Comparison of ENCODE assay signal across 1 fruit fly cellular context in the genomic region with DNA sequence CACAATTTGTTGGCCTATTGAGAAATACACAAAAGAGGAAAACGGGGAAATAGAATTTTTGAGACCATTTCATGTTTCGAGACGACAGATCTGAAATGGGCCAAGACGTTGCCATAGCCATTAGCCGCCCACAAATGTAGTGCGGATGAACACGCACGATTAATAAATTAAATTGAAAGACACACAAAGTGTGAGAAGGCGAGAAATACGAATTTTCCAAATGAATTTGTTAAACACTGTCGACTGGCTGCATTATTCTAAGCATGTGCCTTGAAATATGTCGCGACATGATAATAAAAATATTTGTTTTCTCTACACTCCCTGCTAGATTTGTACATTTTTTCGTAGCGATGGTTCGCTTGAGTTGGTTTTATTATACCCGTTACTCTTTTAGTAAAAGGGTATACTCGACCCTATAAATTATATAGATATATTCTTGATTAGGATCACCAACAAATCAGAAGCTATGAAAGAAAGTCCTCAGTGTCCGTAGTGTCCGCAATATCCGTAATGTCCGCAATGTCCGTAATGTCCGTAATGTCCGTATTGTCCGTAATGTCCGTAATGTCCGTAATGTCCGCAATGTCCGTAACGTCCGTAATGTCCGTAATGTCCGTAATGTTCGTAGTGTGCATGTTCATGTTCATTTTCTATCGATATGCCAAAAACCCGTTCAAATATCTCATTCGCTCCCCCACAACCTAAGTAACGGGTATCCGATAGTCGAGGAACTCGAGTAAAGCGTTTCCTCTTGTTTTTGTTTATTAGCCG.
TF ChIP-seq lines count a peak whose summit lies in the region.

No protein-coding gene starts in this region.

TF ChIP-seq in whole organism, embryonic, 481 proteins besides CTCF, POLR2A, EP300 and RAD21 (continued from another document):
- TF ChIP-seq eve (GFP tag; optimal IDR thresholded peaks at IDR 0.05; lab: Kevin White, UChicago) (no peak), CG4404 (GFP tag; IDR thresholded peaks at IDR 0.05; lab: Robert Waterston, UW) (no peak), cg (GFP tag; optimal IDR thresholded peaks at IDR 0.05; lab: Kevin White, UChicago) (no peak), unc-4 (GFP tag; IDR thresholded peaks at IDR 0.05; lab: Robert Waterston, UW; ENCODE audit: partially characterized antibody) (no peak), CG42726 (GFP tag; IDR thresholded peaks at IDR 0.05; lab: Robert Waterston, UW; ENCODE audit: partially characterized antibody) (no peak), Fer2 (tag; optimal IDR thresholded peaks at IDR 0.05; lab: Kevin White, UChicago) (no peak), ara (GFP tag; IDR thresholded peaks at IDR 0.05; lab: Robert Waterston, UW) (no peak), unpg (GFP tag; optimal IDR thresholded peaks at IDR 0.05; lab: Kevin White, UChicago) (no peak), ERR (GFP tag; optimal IDR thresholded peaks at IDR 0.05; lab: Kevin White, UChicago) (no peak), CG10321 (GFP tag; IDR thresholded peaks at IDR 0.05; lab: Robert Waterston, UW) (no peak), CG14050 (GFP tag; IDR thresholded peaks at IDR 0.05; lab: Robert Waterston, UW) (no peak), E2f1 (GFP tag; IDR thresholded peaks at IDR 0.05; lab: Robert Waterston, UW) (peak; percentile 38), az2 (GFP tag; optimal IDR thresholded peaks at IDR 0.05; lab: Kevin White, UChicago) (peak; percentile 40), sens (GFP tag; lab: Kevin White, UChicago) (peak; percentile 31), CG6175 (GFP tag; IDR thresholded peaks at IDR 0.05; lab: Robert Waterston, UW) (no peak), gsb (GFP tag; IDR thresholded peaks at IDR 0.05; lab: Robert Waterston, UW) (no peak), MESR4 (GFP tag; optimal IDR thresholded peaks at IDR 0.05; lab: Kevin White, UChicago) (no peak), Hmr (GFP tag; optimal IDR thresholded peaks at IDR 0.05; lab: Kevin White, UChicago) (no peak), lbe (GFP tag; optimal IDR thresholded peaks at IDR 0.05; lab: Kevin White, UChicago) (no peak), Dbx (GFP tag; IDR thresholded peaks at IDR 0.05; lab: Robert Waterston, UW) (no peak), shn (GFP tag; optimal IDR thresholded peaks at IDR 0.05; lab: Kevin White, UChicago) (peak; percentile 3), prd (optimal IDR thresholded peaks at IDR 0.05; lab: Kevin White, UChicago) (no peak), prd (GFP tag; IDR thresholded peaks at IDR 0.05; lab: Robert Waterston, UW) (peak; percentile 52), nom (GFP tag; optimal IDR thresholded peaks at IDR 0.05; lab: Kevin White, UChicago) (no peak), chm (GFP tag; IDR thresholded peaks at IDR 0.05; lab: Robert Waterston, UW) (no peak), chn (GFP tag; optimal IDR thresholded peaks at IDR 0.05; lab: Kevin White, UChicago) (no peak), MBD-R2 (GFP tag; IDR thresholded peaks at IDR 0.05; lab: Robert Waterston, UW) (no peak), CG17802 (tag; optimal IDR thresholded peaks at IDR 0.05; lab: Kevin White, UChicago) (no peak), cas (GFP tag; IDR thresholded peaks at IDR 0.05; lab: Robert Waterston, UW) (no peak), H15 (GFP tag; IDR thresholded peaks at IDR 0.05; lab: Robert Waterston, UW) (no peak), vnd (GFP tag; IDR thresholded peaks at IDR 0.05; lab: Robert Waterston, UW; ENCODE audit: partially characterized antibody) (no peak), CG9437 (GFP tag; optimal IDR thresholded peaks at IDR 0.05; lab: Kevin White, UChicago) (peak; percentile 32), Bdp1 (GFP tag; optimal IDR thresholded peaks at IDR 0.05; lab: Kevin White, UChicago) (no peak), hbn (GFP tag; IDR thresholded peaks at IDR 0.05; lab: Robert Waterston, UW; ENCODE audit: partially characterized antibody) (no peak), CG17612 (GFP tag; IDR thresholded peaks at IDR 0.05; lab: Robert Waterston, UW) (no peak), wor (GFP tag; IDR thresholded peaks at IDR 0.05; lab: Robert Waterston, UW) (no peak), crc (GFP tag; optimal IDR thresholded peaks at IDR 0.05; lab: Kevin White, UChicago) (no peak), CG18262 (tag; optimal IDR thresholded peaks at IDR 0.05; lab: Kevin White, UChicago) (peak; percentile 68), Doc2 (GFP tag; IDR thresholded peaks at IDR 0.05; lab: Robert Waterston, UW) (no peak), CG2120 (GFP tag; optimal IDR thresholded peaks at IDR 0.05; lab: Kevin White, UChicago) (peak; percentile 54), Atf6 (GFP tag; IDR thresholded peaks at IDR 0.05; lab: Robert Waterston, UW) (peak; percentile 48; the same call in 1 of the 2 replicates), CG1647 (GFP tag; optimal IDR thresholded peaks at IDR 0.05; lab: Kevin White, UChicago) (no peak), CG10274 (GFP tag; optimal IDR thresholded peaks at IDR 0.05; lab: Kevin White, UChicago) (peak; percentile 40), NFAT (GFP tag; IDR thresholded peaks at IDR 0.05; lab: Robert Waterston, UW) (no peak), ab (GFP tag; optimal IDR thresholded peaks at IDR 0.05; lab: Kevin White, UChicago) (no peak), CG2202 (tag; optimal IDR thresholded peaks at IDR 0.05; lab: Kevin White, UChicago) (no peak), vfl (GFP tag; optimal IDR thresholded peaks at IDR 0.05; lab: Kevin White, UChicago) (no peak), CG12769 (tag; optimal IDR thresholded peaks at IDR 0.05; lab: Kevin White, UChicago) (no peak), gro (GFP tag; optimal IDR thresholded peaks at IDR 0.05; lab: Kevin White, UChicago) (no peak), Dp (GFP tag; optimal IDR thresholded peaks at IDR 0.05; lab: Kevin White, UChicago) (no peak), lmd (GFP tag; IDR thresholded peaks at IDR 0.05; lab: Robert Waterston, UW) (peak; percentile 67), Camta (GFP tag; optimal IDR thresholded peaks at IDR 0.05; lab: Kevin White, UChicago) (no peak), usp (GFP tag; optimal IDR thresholded peaks at IDR 0.05; lab: Kevin White, UChicago) (no peak), Spps (tag; optimal IDR thresholded peaks at IDR 0.05; lab: Kevin White, UChicago) (no peak), oc (tag; optimal IDR thresholded peaks at IDR 0.05; lab: Kevin White, UChicago) (no peak), Lpt (GFP tag; optimal IDR thresholded peaks at IDR 0.05; lab: Kevin White, UChicago) (no peak), CG6689 (GFP tag; IDR thresholded peaks at IDR 0.05; lab: Robert Waterston, UW) (peak; percentile 35; the same call in 1 of the 2 replicates), CG3407 (GFP tag; optimal IDR thresholded peaks at IDR 0.05; lab: Kevin White, UChicago) (no peak), CG30403 (GFP tag; optimal IDR thresholded peaks at IDR 0.05; lab: Kevin White, UChicago) (peak; percentile 64), CG8924 (tag; optimal IDR thresholded peaks at IDR 0.05; lab: Kevin White, UChicago) (peak; percentile 50), CG43689 (GFP tag; IDR thresholded peaks at IDR 0.05; lab: Robert Waterston, UW) (no peak), CG31441 (GFP tag; IDR thresholded peaks at IDR 0.05; lab: Robert Waterston, UW) (peak; percentile 64), CG14441 (GFP tag; IDR thresholded peaks at IDR 0.05; lab: Robert Waterston, UW) (0 out of 2 replicates have a peak, but pooled peaks have one; percentile 26), NC2β (GFP tag; optimal IDR thresholded peaks at IDR 0.05; lab: Kevin White, UChicago) (no peak), D19A (tag; optimal IDR thresholded peaks at IDR 0.05; lab: Kevin White, UChicago) (peak; percentile 14), Dll (GFP tag; IDR thresholded peaks at IDR 0.05; lab: Robert Waterston, UW; ENCODE audit: partially characterized antibody) (no peak), Lim3 (GFP tag; IDR thresholded peaks at IDR 0.05; lab: Robert Waterston, UW) (no peak), esg (GFP tag; conservative IDR thresholded peaks at IDR 0.05; lab: Robert Waterston, UW) (0 out of 2 replicates have a peak, but pooled peaks have one; percentile 15), pita (GFP tag; optimal IDR thresholded peaks at IDR 0.05; lab: Kevin White, UChicago) (no peak), Ptx1 (GFP tag; IDR thresholded peaks at IDR 0.05; lab: Robert Waterston, UW) (peak; percentile 48), chinmo (GFP tag; IDR thresholded peaks at IDR 0.05; lab: Robert Waterston, UW; ENCODE audit: partially characterized antibody) (no peak), CG9932 (GFP tag; IDR thresholded peaks at IDR 0.05; lab: Robert Waterston, UW) (no peak), CG8944 (GFP tag; optimal IDR thresholded peaks at IDR 0.05; lab: Kevin White, UChicago) (peak; percentile 12), HLH4C (GFP tag; IDR thresholded peaks at IDR 0.05; lab: Robert Waterston, UW; ENCODE audit: partially characterized antibody) (no peak)
